Fruit fly (Drosophila melanogaster) whole organism, adult: ENCODE data around the gene CtsK1.

ENCODE experiments used
- cnc ChIP-seq, 2 experiments: fragments of >200 bp; optimal IDR thresholded peaks; 2 replicates each; lab custom pipeline; 2017
- tj ChIP-seq: fragments of 200-800 bp; sonication (Bioruptor generic); optimal IDR thresholded peaks from 3 replicates; lab custom pipeline; 2017; ENCODE audit warnings: missing biosample characterization, mild to moderate bottlenecking, missing genetic modification characterization, moderate library complexity

dm6 chr3L:13991314-13991713 is 2.7 kb upstream of the CtsK1 start:
- TF ChIP-seq tj (GFP tag; lab: Kevin White, UChicago) (no peak), cnc (optimal IDR thresholded peaks at IDR 0.05; lab: Kevin White, UChicago) (no peak)
